Fruit fly (Drosophila melanogaster): ENCODE data around the gene CG4186.
A peak's percentile ranks its signal among the peaks of the same experiment; 100 is the strongest.

The CG4186 gene

dm6 chr3L:20784812-20785671 lies 15.7 kb downstream of the CG4186 start (continued):
- peak; percentile 56 for TF ChIP-seq MTF-1 (GFP tag; optimal IDR thresholded peaks at IDR 0.05; ENCODE audit: borderline replicate concordance)
- TF ChIP-seq Bteb2 (GFP tag; optimal IDR thresholded peaks at IDR 0.05), result no peak
- peak; percentile 21 for TF ChIP-seq CG3995 (GFP tag; optimal IDR thresholded peaks at IDR 0.05)
- peak; percentile 6 for TF ChIP-seq corto (GFP tag; optimal IDR thresholded peaks at IDR 0.05)
- peak; percentile 13 for TF ChIP-seq Vsx1 (GFP tag; optimal IDR thresholded peaks at IDR 0.05)
- peak; percentile 0 for TF ChIP-seq CG8281 (tag; optimal IDR thresholded peaks at IDR 0.05)
- TF ChIP-seq CG14860 (GFP tag; IDR thresholded peaks at IDR 0.05; ENCODE audit: partially characterized antibody), result no peak
- TF ChIP-seq dysf (GFP tag; IDR thresholded peaks at IDR 0.05), result no peak
- TF ChIP-seq sr (GFP tag; IDR thresholded peaks at IDR 0.05), result peak; percentile 86
- TF ChIP-seq ash1 (GFP tag; optimal IDR thresholded peaks at IDR 0.05), result no peak
- peak; percentile 37 for TF ChIP-seq BtbVII (GFP tag; optimal IDR thresholded peaks at IDR 0.05)
- peak; percentile 92 for TF ChIP-seq grn (GFP tag; optimal IDR thresholded peaks at IDR 0.05)
- no peak for TF ChIP-seq ttk (GFP tag; IDR thresholded peaks at IDR 0.05)
- peak; percentile 33 for TF ChIP-seq CG12769 (tag; optimal IDR thresholded peaks at IDR 0.05)
- peak; percentile 49 for TF ChIP-seq CG15601 (tag; optimal IDR thresholded peaks at IDR 0.05)
- peak; percentile 83 for TF ChIP-seq Tbp (GFP tag; optimal IDR thresholded peaks at IDR 0.05)
- TF ChIP-seq HLHmδ (GFP tag; optimal IDR thresholded peaks at IDR 0.05), result peak; percentile 79
- peak; percentile 26; the same call in 1 of the 2 replicates for TF ChIP-seq CG14014 (GFP tag; IDR thresholded peaks at IDR 0.05)
- no peak for TF ChIP-seq Lim3 (GFP tag; IDR thresholded peaks at IDR 0.05)
- TF ChIP-seq CG17186 (GFP tag; optimal IDR thresholded peaks at IDR 0.05), result peak; percentile 26
- TF ChIP-seq ap (GFP tag; IDR thresholded peaks at IDR 0.05), result no peak
- peak; percentile 68 for TF ChIP-seq vvl (GFP tag; IDR thresholded peaks at IDR 0.05)
- peak; percentile 50 for TF ChIP-seq phol (tag; optimal IDR thresholded peaks at IDR 0.05)
- peak; percentile 47 for TF ChIP-seq CG9437 (GFP tag; optimal IDR thresholded peaks at IDR 0.05)
- no peak for TF ChIP-seq CG1832 (GFP tag; optimal IDR thresholded peaks at IDR 0.05)
- TF ChIP-seq CG3281 (GFP tag; optimal IDR thresholded peaks at IDR 0.05), result peak; percentile 68
- TF ChIP-seq gro (GFP tag; optimal IDR thresholded peaks at IDR 0.05), result peak; percentile 28
- peak; percentile 81; the same call in 2 of the 3 replicates for TF ChIP-seq CG2199 (GFP tag; IDR thresholded peaks at IDR 0.05)
- peak; percentile 9 for TF ChIP-seq YL-1 (GFP tag; optimal IDR thresholded peaks at IDR 0.05)
- peak; percentile 40 for TF ChIP-seq CG6813 (GFP tag; optimal IDR thresholded peaks at IDR 0.05)
- no peak for TF ChIP-seq lmd (GFP tag; IDR thresholded peaks at IDR 0.05)
- no peak for TF ChIP-seq pita (GFP tag; optimal IDR thresholded peaks at IDR 0.05)
- TF ChIP-seq Max (GFP tag; optimal IDR thresholded peaks at IDR 0.05), result peak; percentile 44
- peak; percentile 33; the same call in 1 of the 2 replicates for TF ChIP-seq CG31441 (GFP tag; IDR thresholded peaks at IDR 0.05)
- TF ChIP-seq cwo (GFP tag; optimal IDR thresholded peaks at IDR 0.05), result no peak
- peak; percentile 44 for TF ChIP-seq BEAF-32 (GFP tag; optimal IDR thresholded peaks at IDR 0.05)
- peak; percentile 21 for TF ChIP-seq CG12155 (GFP tag; optimal IDR thresholded peaks at IDR 0.05)
- TF ChIP-seq yki (optimal IDR thresholded peaks at IDR 0.05), result peak; percentile 72
- TF ChIP-seq CG8290 (GFP tag; optimal IDR thresholded peaks at IDR 0.05), result peak; percentile 27
- peak in 1 of 2 experiments; percentile 12 for TF ChIP-seq CG8290 (tag; optimal IDR thresholded peaks at IDR 0.05)
- no peak for TF ChIP-seq CG2202 (tag; optimal IDR thresholded peaks at IDR 0.05)
- peak; percentile 56 for TF ChIP-seq CG2712 (tag; optimal IDR thresholded peaks at IDR 0.05)
- TF ChIP-seq CG18476 (GFP tag; optimal IDR thresholded peaks at IDR 0.05), result peak; percentile 17
- no peak for TF ChIP-seq Dp (GFP tag; optimal IDR thresholded peaks at IDR 0.05)
- no peak for TF ChIP-seq CG4328 (GFP tag; optimal IDR thresholded peaks at IDR 0.05)
- TF ChIP-seq CG7987 (GFP tag; optimal IDR thresholded peaks at IDR 0.05), result peak; percentile 57
- peak; percentile 57; the same call in 1 of the 3 replicates for TF ChIP-seq so (GFP tag; IDR thresholded peaks at IDR 0.05)
- TF ChIP-seq nom (GFP tag; optimal IDR thresholded peaks at IDR 0.05), result peak; percentile 40
- TF ChIP-seq Neu2 (GFP tag; optimal IDR thresholded peaks at IDR 0.05; ENCODE audit: borderline replicate concordance), result peak; percentile 17
